Fruit fly (Drosophila melanogaster) whole organism, embryonic: ENCODE data around the gene Kmn2.
"Not testable (repeated sequence)": the region's sequence is repeated elsewhere in the genome, so short reads cannot be mapped to it uniquely, and the experiment has no call there.

Experiments
- Aef1 ChIP-seq: fragments of 200-800 bp; sonication (Bioruptor generic); IDR thresholded peaks from 3 replicates; pipeline ENCODE4 v1.3.6; 2022; ENCODE audit warnings: missing biosample characterization, missing genetic modification characterization
- Atf-2 ChIP-seq: fragments of 200-800 bp; sonication (Bioruptor generic); optimal IDR thresholded peaks from 2 replicates; lab custom pipeline; 2016; ENCODE audit warnings: missing biosample characterization, missing genetic modification characterization
- CG10209 ChIP-seq: fragments of 200-800 bp; sonication (Bioruptor generic); optimal IDR thresholded peaks from 3 replicates; lab custom pipeline; 2017; ENCODE audit warnings: missing biosample characterization, mild to moderate bottlenecking, missing genetic modification characterization, missing genetic modification reagents
- CG13296 ChIP-seq: fragments of 200-800 bp; sonication (Bioruptor generic); optimal IDR thresholded peaks from 3 replicates; lab custom pipeline; 2018; ENCODE audit warnings: missing biosample characterization, mild to moderate bottlenecking, missing genetic modification characterization
- CG15479 ChIP-seq: fragments of 200-800 bp; sonication (Bioruptor generic); optimal IDR thresholded peaks from 3 replicates; lab custom pipeline; 2019; ENCODE audit warnings: missing biosample characterization, mild to moderate bottlenecking, missing genetic modification characterization, moderate library complexity
- CG17361 ChIP-seq: fragments of 200-800 bp; sonication (Bioruptor generic); IDR thresholded peaks from 3 replicates; pipeline ENCODE4 v1.3.6; 2022; ENCODE audit warnings: missing biosample characterization, missing genetic modification characterization
- CG34224 ChIP-seq: fragments of 200-800 bp; sonication (Bioruptor generic); IDR thresholded peaks from 3 replicates; pipeline ENCODE4 v1.3.6; 2022; ENCODE audit warnings: missing biosample characterization, missing genetic modification characterization; ENCODE audit not compliant: partially characterized antibody
- CG3847 ChIP-seq: fragments of 200-800 bp; sonication (Bioruptor generic); IDR thresholded peaks from 2 replicates; pipeline ENCODE4 v1.3.6; 2022; ENCODE audit warnings: missing biosample characterization, missing genetic modification characterization
- CG4820 ChIP-seq: fragments of 200-800 bp; sonication (Bioruptor generic); optimal IDR thresholded peaks from 3 replicates; lab custom pipeline; 2016; ENCODE audit warnings: missing biosample characterization, missing genetic modification characterization
- CG5953 ChIP-seq: fragments of 200-800 bp; sonication (Bioruptor generic); IDR thresholded peaks from 2 replicates; pipeline ENCODE4 v1.3.6; 2022; ENCODE audit warnings: missing biosample characterization, missing genetic modification characterization
- CG6272 ChIP-seq: fragments of 200-800 bp; sonication (Bioruptor generic); IDR thresholded peaks from 2 replicates; pipeline ENCODE4 v1.3.6; 2022; ENCODE audit warnings: missing biosample characterization, missing genetic modification characterization
- CG6813 ChIP-seq: fragments of 200-800 bp; sonication (Bioruptor generic); optimal IDR thresholded peaks from 2 replicates; lab custom pipeline; 2017; ENCODE audit warnings: missing biosample characterization, missing genetic modification characterization, mild to moderate bottlenecking, moderate library complexity, missing genetic modification reagents
- Camta ChIP-seq: fragments of 200-800 bp; sonication (Bioruptor generic); optimal IDR thresholded peaks from 2 replicates; lab custom pipeline; 2016; ENCODE audit warnings: missing biosample characterization, missing genetic modification characterization
- Deaf1 ChIP-seq: fragments of 200-800 bp; optimal IDR thresholded peaks from 3 replicates; lab custom pipeline; 2019; ENCODE audit warnings: missing biosample characterization, mild to moderate bottlenecking, missing genetic modification characterization, moderate library complexity
- Hmx ChIP-seq: fragments of 200-800 bp; sonication (Bioruptor generic); optimal IDR thresholded peaks from 2 replicates; lab custom pipeline; 2016; ENCODE audit warnings: missing biosample characterization, missing genetic modification characterization
- Lim3 ChIP-seq: fragments of 200-800 bp; sonication (Bioruptor generic); IDR thresholded peaks from 2 replicates; pipeline ENCODE4 v1.3.6; 2022; ENCODE audit warnings: missing biosample characterization, missing genetic modification characterization
- MBD-R2 ChIP-seq: fragments of 200-800 bp; sonication (Bioruptor generic); IDR thresholded peaks from 2 replicates; pipeline ENCODE4 v1.3.6; 2022; ENCODE audit warnings: missing biosample characterization, missing genetic modification characterization
- Neu2 ChIP-seq: fragments of 200-800 bp; sonication (Bioruptor generic); optimal IDR thresholded peaks from 3 replicates; lab custom pipeline; 2016; ENCODE audit warnings: missing biosample characterization, missing genetic modification characterization, borderline replicate concordance
- Taf1 ChIP-seq: fragments of 200-800 bp; sonication (Bioruptor generic); IDR thresholded peaks from 2 replicates; pipeline ENCODE4 v1.3.6; 2022; ENCODE audit warnings: missing biosample characterization, missing genetic modification characterization
- YL-1 ChIP-seq: fragments of 200-800 bp; sonication (Bioruptor generic); optimal IDR thresholded peaks from 3 replicates; lab custom pipeline; 2017; ENCODE audit warnings: missing biosample characterization, mild to moderate bottlenecking, missing genetic modification characterization
- aop ChIP-seq: fragments of 200-800 bp; sonication (Bioruptor generic); IDR thresholded peaks from 2 replicates; pipeline ENCODE4 v1.3.6; 2022; ENCODE audit warnings: missing biosample characterization, missing genetic modification characterization
- ase ChIP-seq: fragments of 200-800 bp; sonication (Bioruptor generic); IDR thresholded peaks from 3 replicates; pipeline ENCODE4 v1.3.6; 2022; ENCODE audit warnings: missing biosample characterization, missing genetic modification characterization
- bbx ChIP-seq: fragments of 200-800 bp; sonication (Bioruptor generic); IDR thresholded peaks from 2 replicates; pipeline ENCODE4 v1.3.6; 2022; ENCODE audit warnings: missing biosample characterization, missing genetic modification characterization; ENCODE audit not compliant: partially characterized antibody
- bcd ChIP-seq: fragments of 200-800 bp; sonication (Bioruptor generic); optimal IDR thresholded peaks from 2 replicates; lab custom pipeline; 2017; ENCODE audit warnings: missing biosample characterization, mild to moderate bottlenecking, missing genetic modification characterization
- br ChIP-seq: fragments of >200 bp; optimal IDR thresholded peaks from 2 replicates; lab custom pipeline; 2017
- dpn ChIP-seq, 2 experiments: fragments of 200-800 bp; sonication (Bioruptor generic); optimal IDR thresholded peaks; 3 replicates each; lab custom pipeline; 2016; ENCODE audit warnings: missing biosample characterization in 2 of 2, missing genetic modification characterization in 2 of 2
- fru ChIP-seq: fragments of >200 bp; optimal IDR thresholded peaks from 2 replicates; lab custom pipeline; 2017
- hbn ChIP-seq: fragments of 200-800 bp; sonication (Bioruptor generic); IDR thresholded peaks from 2 replicates; pipeline ENCODE4 v1.3.6; 2022; ENCODE audit warnings: missing biosample characterization, missing genetic modification characterization; ENCODE audit not compliant: partially characterized antibody
- lab ChIP-seq: fragments of 200-800 bp; sonication (Bioruptor generic); optimal IDR thresholded peaks from 3 replicates; lab custom pipeline; 2017; ENCODE audit warnings: missing biosample characterization, missing genetic modification characterization, mild to moderate bottlenecking, moderate library complexity, missing genetic modification reagents
- maf-S ChIP-seq: fragments of 200-800 bp; sonication (Bioruptor generic); optimal IDR thresholded peaks from 2 replicates; lab custom pipeline; 2016; ENCODE audit warnings: missing biosample characterization, missing genetic modification characterization
- nom ChIP-seq: fragments of 200-800 bp; sonication (Bioruptor generic); optimal IDR thresholded peaks from 2 replicates; lab custom pipeline; 2017; ENCODE audit warnings: missing biosample characterization, missing genetic modification characterization, mild to moderate bottlenecking, moderate library complexity, missing genetic modification reagents
- phol ChIP-seq: fragments of 200-800 bp; sonication (Bioruptor generic); optimal IDR thresholded peaks from 3 replicates; lab custom pipeline; 2018; ENCODE audit warnings: missing biosample characterization, mild to moderate bottlenecking, missing genetic modification characterization, moderate library complexity
- sc ChIP-seq, 3 experiments: fragments of >200 bp in 2 of 3; fragments of 200-800 bp in 1 of 3; sonication (Bioruptor generic) in 1 of 3; optimal IDR thresholded peaks; 2 replicates in 2 of 3; 3 replicates in 1 of 3; lab custom pipeline; 2017; ENCODE audit warnings: mild to moderate bottlenecking in 1 of 3, missing biosample characterization in 1 of 3, missing genetic modification characterization in 1 of 3, missing genetic modification reagents in 1 of 3
- tgo ChIP-seq: fragments of 200-800 bp; sonication (Bioruptor generic); IDR thresholded peaks from 3 replicates; pipeline ENCODE4 v1.3.6; 2022; ENCODE audit warnings: missing biosample characterization, missing genetic modification characterization
- ttk ChIP-seq: fragments of 200-800 bp; sonication (Bioruptor generic); IDR thresholded peaks from 2 replicates; pipeline ENCODE4 v2.1.2; 2022; ENCODE audit warnings: missing biosample characterization, missing genetic modification characterization
- unpg ChIP-seq: fragments of 200-800 bp; sonication (Bioruptor generic); optimal IDR thresholded peaks from 3 replicates; lab custom pipeline; 2018; ENCODE audit warnings: missing biosample characterization, mild to moderate bottlenecking, missing genetic modification characterization, moderate library complexity
- vnd ChIP-seq: fragments of 200-800 bp; sonication (Bioruptor generic); IDR thresholded peaks from 3 replicates; pipeline ENCODE4 v1.3.6; 2022; ENCODE audit warnings: missing biosample characterization, missing genetic modification characterization; ENCODE audit not compliant: partially characterized antibody
- yki ChIP-seq: fragments of >200 bp; optimal IDR thresholded peaks from 3 replicates; lab custom pipeline; 2018
- zfh1 ChIP-seq: fragments of 200-800 bp; sonication (Bioruptor generic); IDR thresholded peaks from 3 replicates; pipeline ENCODE4 v1.3.6; 2022; ENCODE audit warnings: missing biosample characterization, missing genetic modification characterization

The Kmn2 gene

dm6 chr3R:8001074-8001669 is at the start of gene Kmn2, which contains the start of gene CG2698 (continued):
- TF ChIP-seq phol (tag; lab: Kevin White, UChicago) (peak; percentile 97), vnd (0 out of 3 replicates have a peak, but pooled peaks have one; percentile 48), MBD-R2 (GFP tag; lab: Robert Waterston, UW) (peak; percentile 98), hbn (GFP tag; lab: Robert Waterston, UW) (peak; percentile 36; the same call in 1 of the 2 replicates), Camta (GFP tag; lab: Kevin White, UChicago) (peak; percentile 66), CG6272 (GFP tag; lab: Robert Waterston, UW) (peak; percentile 97), ase (GFP tag; lab: Robert Waterston, UW) (peak; percentile 97), aop (peak; percentile 87), fru (no peak), tgo (GFP tag; lab: Robert Waterston, UW) (peak; percentile 99), Deaf1 (tag; lab: Kevin White, UChicago) (peak; percentile 73), Aef1 (peak; percentile 99), CG5953 (GFP tag; lab: Robert Waterston, UW) (peak; percentile 96), maf-S (GFP tag; lab: Kevin White, UChicago) (peak; percentile 82), CG6813 (GFP tag; lab: Kevin White, UChicago) (peak; percentile 86), nom (peak; percentile 90), sc (optimal IDR thresholded peaks at IDR 0.05; lab: Kevin White, UChicago) (no peak), sc (GFP tag; optimal IDR thresholded peaks at IDR 0.05; lab: Kevin White, UChicago) (peak; percentile 91), CG10209 (GFP tag; lab: Kevin White, UChicago) (peak; percentile 96), bcd (GFP tag; lab: Kevin White, UChicago) (peak; percentile 96), Taf1 (peak; percentile 96), YL-1 (GFP tag; lab: Kevin White, UChicago) (peak; percentile 94), Hmx (GFP tag; lab: Kevin White, UChicago) (peak; percentile 68), yki (lab: Kevin White, UChicago) (no peak), Lim3 (peak; percentile 96), zfh1 (GFP tag; lab: Robert Waterston, UW) (peak; percentile 98), CG17361 (GFP tag; lab: Robert Waterston, UW) (peak; percentile 97), CG3847 (GFP tag; lab: Robert Waterston, UW) (peak; percentile 99), dpn (GFP tag; optimal IDR thresholded peaks at IDR 0.05; lab: Kevin White, UChicago) (peak; percentile 83 to 98), CG13296 (GFP tag; lab: Kevin White, UChicago) (peak; percentile 93), br (lab: Kevin White, UChicago) (no peak), unpg (GFP tag; lab: Kevin White, UChicago) (peak; percentile 95), bbx (GFP tag; lab: Robert Waterston, UW) (peak; percentile 48; the same call in 1 of the 2 replicates), CG4820 (GFP tag; lab: Kevin White, UChicago) (peak; percentile 95), Atf-2 (GFP tag; lab: Kevin White, UChicago) (peak; percentile 63), CG15479 (GFP tag; lab: Kevin White, UChicago) (no peak), CG34224 (GFP tag; lab: Robert Waterston, UW) (no peak)
- TF ChIP-seq, all 482 proteins: peak for 438

dm6 chr3R:8049373-8049772 is 48.3 kb upstream of the Kmn2 start, which contains the start of gene CG43061:
Gene CG43061, plus strand, starts transcription at chr3R:8049673.
- TF ChIP-seq lab (GFP tag; lab: Kevin White, UChicago); Neu2 (GFP tag; lab: Kevin White, UChicago); ttk (GFP tag; lab: Robert Waterston, UW): not testable (repeated sequence)
